Fruit fly (Drosophila melanogaster) whole organism, embryonic: ENCODE data around the gene HemK2.
A peak's percentile ranks its signal among the peaks of the same experiment; 100 is the strongest.

Source experiments
- CG1024 ChIP-seq: fragments of 200-800 bp; sonication (Bioruptor generic); IDR thresholded peaks from 2 replicates; pipeline ENCODE4 v1.3.6; 2022; ENCODE audit warnings: missing biosample characterization, missing genetic modification characterization
- CG10366 ChIP-seq: fragments of 200-800 bp; sonication (Bioruptor generic); IDR thresholded peaks from 2 replicates; pipeline ENCODE4 v1.3.6; 2022; ENCODE audit warnings: missing biosample characterization, missing genetic modification characterization
- CG11456 ChIP-seq: fragments of 200-800 bp; sonication (Bioruptor generic); IDR thresholded peaks from 3 replicates; pipeline ENCODE4 v1.3.6; 2022; ENCODE audit warnings: missing biosample characterization, missing genetic modification characterization
- CG13624 ChIP-seq: fragments of 200-800 bp; sonication (Bioruptor generic); optimal IDR thresholded peaks from 2 replicates; lab custom pipeline; 2016; ENCODE audit warnings: missing biosample characterization, missing genetic modification characterization
- CG14014 ChIP-seq: fragments of 200-800 bp; sonication (Bioruptor generic); IDR thresholded peaks from 2 replicates; pipeline ENCODE4 v1.3.6; 2022; ENCODE audit warnings: missing biosample characterization, missing genetic modification characterization
- CG14667 ChIP-seq: fragments of 200-800 bp; sonication (Bioruptor generic); IDR thresholded peaks from 2 replicates; pipeline ENCODE4 v1.3.6; 2022; ENCODE audit warnings: missing biosample characterization, missing genetic modification characterization
- CG14710 ChIP-seq: fragments of 200-800 bp; sonication (Bioruptor generic); optimal IDR thresholded peaks from 3 replicates; lab custom pipeline; 2019; ENCODE audit warnings: missing biosample characterization, mild to moderate bottlenecking, missing genetic modification characterization, moderate library complexity
- CG15269 ChIP-seq: fragments of 200-800 bp; sonication (Bioruptor generic); optimal IDR thresholded peaks from 2 replicates; lab custom pipeline; 2018; ENCODE audit warnings: missing biosample characterization, mild to moderate bottlenecking, missing genetic modification characterization, moderate library complexity
- CG15479 ChIP-seq: fragments of 200-800 bp; sonication (Bioruptor generic); optimal IDR thresholded peaks from 3 replicates; lab custom pipeline; 2019; ENCODE audit warnings: missing biosample characterization, mild to moderate bottlenecking, missing genetic modification characterization, moderate library complexity
- CG1603 ChIP-seq: fragments of 200-800 bp; sonication (Bioruptor generic); optimal IDR thresholded peaks from 2 replicates; lab custom pipeline; 2019; ENCODE audit warnings: missing biosample characterization, mild to moderate bottlenecking, missing genetic modification characterization, moderate library complexity
- CG17328 ChIP-seq: fragments of 200-800 bp; sonication (Bioruptor generic); IDR thresholded peaks from 2 replicates; pipeline ENCODE4 v1.3.6; 2022; ENCODE audit warnings: missing biosample characterization, missing genetic modification characterization
- CG17568 ChIP-seq: fragments of 200-800 bp; sonication (Bioruptor generic); optimal IDR thresholded peaks from 2 replicates; lab custom pipeline; 2018; ENCODE audit warnings: missing biosample characterization, mild to moderate bottlenecking, missing genetic modification characterization, moderate library complexity
- CG17912 ChIP-seq: fragments of 200-800 bp; sonication (Bioruptor generic); optimal IDR thresholded peaks from 2 replicates; lab custom pipeline; 2018; ENCODE audit warnings: missing biosample characterization, mild to moderate bottlenecking, missing genetic modification characterization
- CG2120 ChIP-seq: fragments of 200-800 bp; sonication (Bioruptor generic); optimal IDR thresholded peaks from 3 replicates; lab custom pipeline; 2016; ENCODE audit warnings: missing biosample characterization, missing genetic modification characterization
- CG31224 ChIP-seq: fragments of 200-800 bp; sonication (Bioruptor generic); IDR thresholded peaks from 2 replicates; pipeline ENCODE4 v1.3.6; 2022; ENCODE audit warnings: missing biosample characterization, missing genetic modification characterization
- CG32767 ChIP-seq: fragments of 200-800 bp; sonication (Bioruptor generic); IDR thresholded peaks from 2 replicates; pipeline ENCODE4 v1.3.6; 2022; ENCODE audit warnings: missing biosample characterization, missing genetic modification characterization
- CG4404 ChIP-seq: fragments of 200-800 bp; sonication (Bioruptor generic); IDR thresholded peaks from 2 replicates; pipeline ENCODE4 v1.3.6; 2022; ENCODE audit warnings: missing biosample characterization, missing genetic modification characterization
- CG7839 ChIP-seq: fragments of 200-800 bp; sonication (Bioruptor generic); optimal IDR thresholded peaks from 3 replicates; lab custom pipeline; 2018; ENCODE audit warnings: missing biosample characterization, mild to moderate bottlenecking, missing genetic modification characterization, moderate library complexity
- CG8290 ChIP-seq, 3 experiments: fragments of 200-800 bp; sonication (Bioruptor generic); optimal IDR thresholded peaks; 2 replicates each; lab custom pipeline; 2016 to 2019; ENCODE audit warnings: missing biosample characterization in 3 of 3, missing genetic modification characterization in 3 of 3, mild to moderate bottlenecking in 2 of 3, moderate library complexity in 1 of 3
- CG8944 ChIP-seq: fragments of 200-800 bp; sonication (Bioruptor generic); optimal IDR thresholded peaks from 3 replicates; lab custom pipeline; 2016; ENCODE audit warnings: missing biosample characterization, missing genetic modification characterization
- CG9609 ChIP-seq: fragments of 200-800 bp; sonication (Bioruptor generic); optimal IDR thresholded peaks from 3 replicates; lab custom pipeline; 2016; ENCODE audit warnings: missing biosample characterization, missing genetic modification characterization
- CTCF ChIP-seq: fragments of 200-800 bp; sonication (Bioruptor generic); optimal IDR thresholded peaks from 2 replicates; lab custom pipeline; 2017; ENCODE audit warnings: missing biosample characterization, mild to moderate bottlenecking, missing genetic modification characterization, moderate library complexity
- Dbx ChIP-seq: fragments of 200-800 bp; sonication (Bioruptor generic); IDR thresholded peaks from 3 replicates; pipeline ENCODE4 v1.3.6; 2022; ENCODE audit warnings: missing biosample characterization, missing genetic modification characterization
- Doc3 ChIP-seq: fragments of 200-800 bp; sonication (Bioruptor generic); IDR thresholded peaks from 3 replicates; pipeline ENCODE4 v1.3.6; 2022; ENCODE audit warnings: missing biosample characterization, missing genetic modification characterization; ENCODE audit not compliant: partially characterized antibody
- Ets65A ChIP-seq: fragments of 200-800 bp; sonication (Bioruptor generic); peaks from one replicate; lab custom pipeline; 2016; ENCODE audit warnings: missing biosample characterization, missing genetic modification characterization
- Fer3 ChIP-seq: fragments of 200-800 bp; sonication (Bioruptor generic); optimal IDR thresholded peaks from 2 replicates; lab custom pipeline; 2018; ENCODE audit warnings: missing biosample characterization, mild to moderate bottlenecking, missing genetic modification characterization, moderate library complexity
- Hand ChIP-seq: fragments of 200-800 bp; sonication (Bioruptor generic); optimal IDR thresholded peaks from 2 replicates; lab custom pipeline; 2017; ENCODE audit warnings: mild to moderate bottlenecking, missing biosample characterization, missing genetic modification reagents, missing genetic modification characterization
- Meics ChIP-seq: fragments of 200-800 bp; sonication (Bioruptor generic); optimal IDR thresholded peaks from 2 replicates; lab custom pipeline; 2017; ENCODE audit warnings: missing biosample characterization, mild to moderate bottlenecking, missing genetic modification characterization
- Neu2 ChIP-seq: fragments of 200-800 bp; sonication (Bioruptor generic); optimal IDR thresholded peaks from 3 replicates; lab custom pipeline; 2016; ENCODE audit warnings: missing biosample characterization, missing genetic modification characterization, borderline replicate concordance
- Nf-YA ChIP-seq: fragments of 200-800 bp; sonication (Bioruptor generic); IDR thresholded peaks from 2 replicates; pipeline ENCODE4 v1.3.6; 2022; ENCODE audit warnings: missing biosample characterization, missing genetic modification characterization
- Rfx ChIP-seq: fragments of 200-800 bp; sonication (Bioruptor generic); IDR thresholded peaks from 2 replicates; pipeline ENCODE4 v1.3.6; 2022; ENCODE audit warnings: missing biosample characterization, missing genetic modification characterization
- Sox102F ChIP-seq: fragments of 200-800 bp; sonication (Bioruptor generic); optimal IDR thresholded peaks from 2 replicates; lab custom pipeline; 2018; ENCODE audit warnings: missing biosample characterization, mild to moderate bottlenecking, missing genetic modification characterization, moderate library complexity
- ap ChIP-seq: fragments of 200-800 bp; sonication (Bioruptor generic); IDR thresholded peaks from 2 replicates; pipeline ENCODE4 v1.3.6; 2022; ENCODE audit warnings: missing biosample characterization, missing genetic modification characterization
- bcd ChIP-seq: fragments of 200-800 bp; sonication (Bioruptor generic); optimal IDR thresholded peaks from 2 replicates; lab custom pipeline; 2017; ENCODE audit warnings: missing biosample characterization, mild to moderate bottlenecking, missing genetic modification characterization
- br ChIP-seq: fragments of >200 bp; optimal IDR thresholded peaks from 2 replicates; lab custom pipeline; 2017
- crc ChIP-seq: fragments of 200-800 bp; sonication (Bioruptor generic); optimal IDR thresholded peaks from 2 replicates; lab custom pipeline; 2016; ENCODE audit warnings: missing biosample characterization, missing genetic modification characterization
- dmrt99B ChIP-seq: fragments of 200-800 bp; sonication (Bioruptor generic); optimal IDR thresholded peaks from 2 replicates; lab custom pipeline; 2018; ENCODE audit warnings: missing biosample characterization, mild to moderate bottlenecking, missing genetic modification characterization, moderate library complexity
- en ChIP-seq: fragments of 200-800 bp; sonication (Bioruptor generic); optimal IDR thresholded peaks from 2 replicates; lab custom pipeline; 2016; ENCODE audit warnings: missing biosample characterization, missing genetic modification characterization
- gem ChIP-seq: fragments of 200-800 bp; sonication (Bioruptor generic); optimal IDR thresholded peaks from 2 replicates; lab custom pipeline; 2019; ENCODE audit warnings: missing biosample characterization, mild to moderate bottlenecking, missing genetic modification characterization, moderate library complexity
- h ChIP-seq: fragments of >200 bp; optimal IDR thresholded peaks from 2 replicates; lab custom pipeline; 2017
- hb ChIP-seq: fragments of 200-800 bp; sonication (Bioruptor generic); IDR thresholded peaks from 3 replicates; pipeline ENCODE4 v1.3.6; 2022; ENCODE audit warnings: missing biosample characterization, missing genetic modification characterization; ENCODE audit not compliant: partially characterized antibody
- ind ChIP-seq: fragments of 200-800 bp; sonication (Bioruptor generic); optimal IDR thresholded peaks from 3 replicates; lab custom pipeline; 2016; ENCODE audit warnings: missing biosample characterization, missing genetic modification characterization
- lmd ChIP-seq: fragments of 200-800 bp; sonication (Bioruptor generic); IDR thresholded peaks from 2 replicates; pipeline ENCODE4 v1.3.6; 2022; ENCODE audit warnings: missing biosample characterization, missing genetic modification characterization
- maf-S ChIP-seq: fragments of 200-800 bp; sonication (Bioruptor generic); optimal IDR thresholded peaks from 2 replicates; lab custom pipeline; 2016; ENCODE audit warnings: missing biosample characterization, missing genetic modification characterization
- prd ChIP-seq, 3 experiments: fragments of >200 bp in 2 of 3; fragments of 200-800 bp in 1 of 3; sonication (Bioruptor generic) in 1 of 3; optimal IDR thresholded peaks in 2 of 3; IDR thresholded peaks in 1 of 3; 2 replicates in 2 of 3; 3 replicates in 1 of 3; pipeline versions ENCODE4 v1.3.6 to Lab custom; 2017 to 2022; ENCODE audit warnings: missing biosample characterization in 1 of 3, missing genetic modification characterization in 1 of 3
- pum ChIP-seq: fragments of 200-800 bp; sonication (Bioruptor generic); optimal IDR thresholded peaks from 2 replicates; lab custom pipeline; 2016; ENCODE audit warnings: missing biosample characterization, missing genetic modification characterization
- sd ChIP-seq: fragments of 200-800 bp; sonication (Bioruptor generic); optimal IDR thresholded peaks from 3 replicates; lab custom pipeline; 2018; ENCODE audit warnings: missing biosample characterization, mild to moderate bottlenecking, missing genetic modification characterization, moderate library complexity
- seq ChIP-seq: fragments of 200-800 bp; sonication (Bioruptor generic); IDR thresholded peaks from 2 replicates; pipeline ENCODE4 v1.3.6; 2022; ENCODE audit warnings: missing biosample characterization, missing genetic modification characterization
- stwl ChIP-seq: fragments of 200-800 bp; sonication (Bioruptor generic); optimal IDR thresholded peaks from 3 replicates; lab custom pipeline; 2018; ENCODE audit warnings: missing biosample characterization, mild to moderate bottlenecking, missing genetic modification characterization, moderate library complexity
- ttk ChIP-seq: fragments of 200-800 bp; sonication (Bioruptor generic); IDR thresholded peaks from 2 replicates; pipeline ENCODE4 v2.1.2; 2022; ENCODE audit warnings: missing biosample characterization, missing genetic modification characterization
- twi ChIP-seq: fragments of 200-800 bp; optimal IDR thresholded peaks from 2 replicates; lab custom pipeline; 2019; ENCODE audit warnings: missing biosample characterization, mild to moderate bottlenecking, missing genetic modification characterization, moderate library complexity

Gene HemK2

DNA sequence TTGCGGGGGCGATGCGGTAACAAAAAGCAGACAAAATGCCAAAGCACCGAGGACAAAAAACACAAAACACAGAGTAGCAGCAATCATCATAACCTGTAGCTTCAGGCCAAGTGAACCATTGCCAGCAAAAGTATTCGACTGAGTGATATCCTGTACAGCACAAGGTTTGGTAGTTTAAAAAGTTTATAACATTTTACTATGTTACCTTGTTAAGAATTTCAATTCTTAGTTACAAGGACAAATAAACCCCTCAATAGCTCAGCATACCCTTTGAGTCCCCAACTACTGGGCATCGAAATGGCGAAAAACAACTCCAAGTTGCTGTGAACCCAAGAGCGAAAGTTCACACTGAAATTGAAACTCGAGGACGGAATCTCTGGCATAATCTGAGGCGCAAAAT lies 36.4 kb downstream of the HemK2 start (continued):
- TF ChIP-seq dmrt99B (tag; lab: Kevin White, UChicago) (peak; percentile 30), Fer3 (tag; lab: Kevin White, UChicago) (peak; percentile 36), Rfx (GFP tag; lab: Robert Waterston, UW) (peak; percentile 65), CG10366 (GFP tag; lab: Robert Waterston, UW) (peak; percentile 36), Sox102F (GFP tag; lab: Kevin White, UChicago) (peak; percentile 19), Dbx (GFP tag; lab: Robert Waterston, UW) (0 out of 3 replicates have a peak, but pooled peaks have one; percentile 31), CG14014 (GFP tag; lab: Robert Waterston, UW) (0 out of 2 replicates have a peak, but pooled peaks have one; percentile 28), CG14710 (tag; lab: Kevin White, UChicago) (no peak), CG13624 (GFP tag; lab: Kevin White, UChicago) (peak; percentile 5), Nf-YA (GFP tag; lab: Robert Waterston, UW) (no peak), CG17328 (GFP tag; lab: Robert Waterston, UW) (no peak), Hand (peak; percentile 4), gem (tag; lab: Kevin White, UChicago) (peak; percentile 45), CG2120 (peak; percentile 71), CG1603 (tag; lab: Kevin White, UChicago) (peak; percentile 31), CG17568 (GFP tag; lab: Kevin White, UChicago) (no peak), CG14667 (0 out of 2 replicates have a peak, but pooled peaks have one; percentile 13), ind (GFP tag; lab: Kevin White, UChicago) (peak; percentile 18), prd (optimal IDR thresholded peaks at IDR 0.05; lab: Kevin White, UChicago) (no peak), prd (GFP tag; IDR thresholded peaks at IDR 0.05; lab: Robert Waterston, UW) (peak; percentile 40; the same call in 1 of the 3 replicates), Meics (GFP tag; lab: Kevin White, UChicago) (peak; percentile 42), CG4404 (GFP tag; lab: Robert Waterston, UW) (peak; percentile 22; the same call in 1 of the 2 replicates), CG9609 (GFP tag; lab: Kevin White, UChicago) (no peak), bcd (GFP tag; lab: Kevin White, UChicago) (peak; percentile 12), hb (GFP tag; lab: Robert Waterston, UW) (no peak), ttk (peak; percentile 33; the same call in 1 of the 2 replicates), lmd (peak; percentile 25; the same call in 1 of the 2 replicates), CG8290 (GFP tag; optimal IDR thresholded peaks at IDR 0.05; lab: Kevin White, UChicago) (no peak), CG8290 (tag; optimal IDR thresholded peaks at IDR 0.05; lab: Kevin White, UChicago) (peak in 1 of 2 experiments; percentile 63), CG11456 (GFP tag; lab: Robert Waterston, UW) (0 out of 3 replicates have a peak, but pooled peaks have one; percentile 42), Ets65A (GFP tag; lab: Kevin White, UChicago) (peak; percentile 91), CG7839 (tag; lab: Kevin White, UChicago) (peak; percentile 42), crc (no peak), twi (tag; lab: Kevin White, UChicago) (no peak), CG15269 (tag; lab: Kevin White, UChicago) (peak; percentile 26)
- TF ChIP-seq, all 482 proteins: peak for 68

DNA sequence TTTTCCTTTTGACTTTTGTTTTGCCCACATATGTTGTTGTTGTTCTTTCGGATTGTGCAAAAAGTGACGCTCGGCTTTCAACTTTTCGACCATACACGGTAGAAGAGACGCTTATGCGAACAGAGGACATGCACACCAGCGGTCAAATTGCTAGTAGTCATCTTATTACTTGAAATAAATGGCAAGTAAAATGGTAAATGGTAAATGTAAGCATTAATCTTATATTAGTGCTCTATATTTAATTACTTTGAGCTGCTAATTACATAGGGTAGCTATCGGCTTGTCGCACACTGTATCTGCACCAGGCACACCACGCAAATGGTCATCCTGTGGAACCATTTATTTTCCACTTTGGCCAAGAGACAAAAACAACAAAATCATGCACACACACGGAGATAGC lies 38.2 kb downstream of the HemK2 start:
- TF ChIP-seq en (no peak), h (lab: Kevin White, UChicago) (no peak), seq (no peak), CG31224 (GFP tag; lab: Robert Waterston, UW) (no peak), Neu2 (GFP tag; lab: Kevin White, UChicago) (no peak), ap (GFP tag; lab: Robert Waterston, UW) (0 out of 2 replicates have a peak, but pooled peaks have one; percentile 34), CG1603 (tag; lab: Kevin White, UChicago) (peak; percentile 53), stwl (tag; lab: Kevin White, UChicago) (no peak), CG32767 (GFP tag; lab: Robert Waterston, UW) (no peak), CG1024 (GFP tag; lab: Robert Waterston, UW) (0 out of 2 replicates have a peak, but pooled peaks have one; percentile 19), sd (no peak), maf-S (GFP tag; lab: Kevin White, UChicago) (no peak), CTCF (GFP tag; lab: Kevin White, UChicago) (no peak), crc (no peak), br (no peak), pum (no peak), CG8944 (GFP tag; lab: Kevin White, UChicago) (no peak), CG15479 (GFP tag; lab: Kevin White, UChicago) (no peak), Doc3 (GFP tag; lab: Robert Waterston, UW) (no peak), CG17912 (no peak)
